Worm (Caenorhabditis elegans): ENCODE measurements around the gene npr-1.

Gene npr-1

ce11 chrX:4788958-4789357 lies 19.2 kb upstream of the npr-1 start (continued):
- TF ChIP-seq hmg-11 (tag; optimal IDR thresholded peaks at IDR 0.05) (peak; percentile 18), ceh-16 (tag; optimal IDR thresholded peaks at IDR 0.05) (no peak), jun-1 (tag; optimal IDR thresholded peaks at IDR 0.05) (no peak), egl-27 (tag; optimal IDR thresholded peaks at IDR 0.05) (no peak)

ce11 chrX:4787525-4787924 lies 17.7 kb upstream of the npr-1 start:
- TF ChIP-seq mdl-1 (tag; optimal IDR thresholded peaks at IDR 0.05) (no peak), lin-15B (tag; optimal IDR thresholded peaks at IDR 0.05) (no peak), ceh-9 (tag; optimal IDR thresholded peaks at IDR 0.05) (no peak), nhr-76 (tag; optimal IDR thresholded peaks at IDR 0.05) (no peak), nhr-77 (tag; optimal IDR thresholded peaks at IDR 0.05) (no peak), aly-2 (tag; optimal IDR thresholded peaks at IDR 0.05) (no peak)

- TF ChIP-seq ZK546.5 (tag; optimal IDR thresholded peaks at IDR 0.05) (no peak), nfya-1 (tag; optimal IDR thresholded peaks at IDR 0.05; ENCODE audit: insufficient read depth) (peak; percentile 0), lin-39 (tag; optimal IDR thresholded peaks at IDR 0.05) (peak; percentile 33), daf-12 (tag; optimal IDR thresholded peaks at IDR 0.05) (no peak), nhr-43 (tag; optimal IDR thresholded peaks at IDR 0.05; ENCODE audit: poor library complexity, severe bottlenecking) (no peak)
Measured at ce11 chrX:4784776-4785175, 15.0 kb upstream of the npr-1 start.

- TF ChIP-seq skn-1 (tag; optimal IDR thresholded peaks at IDR 0.05): no peak
- no peak for TF ChIP-seq nhr-67 (tag; optimal IDR thresholded peaks at IDR 0.05)
- TF ChIP-seq fkh-10 (GFP tag; optimal IDR thresholded peaks at IDR 0.05): no peak
- no peak for TF ChIP-seq elt-1 (tag; optimal IDR thresholded peaks at IDR 0.05)
- TF ChIP-seq tbx-2 (tag; optimal IDR thresholded peaks at IDR 0.05): no peak
- TF ChIP-seq nhr-11 (tag; optimal IDR thresholded peaks at IDR 0.05): no peak
- no peak for TF ChIP-seq ztf-4 (tag; optimal IDR thresholded peaks at IDR 0.05)
- TF ChIP-seq R02D3.7 (tag; optimal IDR thresholded peaks at IDR 0.05): no peak
- TF ChIP-seq elt-2 (tag; optimal IDR thresholded peaks at IDR 0.05): no peak
- TF ChIP-seq ama-1 (optimal IDR thresholded peaks at IDR 0.05): no peak
Measured at ce11 chrX:4783117-4783775, 13.5 kb upstream of the npr-1 start, which contains the start of gene F43C9.2. Gene F43C9.2, plus strand, starts transcription at chrX:4783613.

ce11 chrX:4782197-4782596 lies 12.4 kb upstream of the npr-1 start, which contains the start of gene hum-10:
Gene hum-10, minus strand, starts transcription at chrX:4782297.
- TF ChIP-seq nfya-1 (tag; optimal IDR thresholded peaks at IDR 0.05; ENCODE audit: insufficient read depth) (no peak), nhr-67 (tag; optimal IDR thresholded peaks at IDR 0.05) (no peak), nhr-11 (tag; optimal IDR thresholded peaks at IDR 0.05) (no peak), mdl-1 (tag; optimal IDR thresholded peaks at IDR 0.05) (no peak), fkh-10 (GFP tag; optimal IDR thresholded peaks at IDR 0.05) (no peak), nhr-23 (tag; optimal IDR thresholded peaks at IDR 0.05) (no peak), lsy-12 (tag; optimal IDR thresholded peaks at IDR 0.05) (no peak), pha-4 (tag; optimal IDR thresholded peaks at IDR 0.05) (no peak), nhr-76 (tag; optimal IDR thresholded peaks at IDR 0.05) (no peak), unc-39 (tag; optimal IDR thresholded peaks at IDR 0.05) (no peak), zag-1 (tag; optimal IDR thresholded peaks at IDR 0.05) (no peak), sea-2 (GFP tag; optimal IDR thresholded peaks at IDR 0.05) (no peak), pqm-1 (tag; optimal IDR thresholded peaks at IDR 0.05) (no peak), nhr-25 (tag; optimal IDR thresholded peaks at IDR 0.05) (no peak), nhr-43 (tag; optimal IDR thresholded peaks at IDR 0.05; ENCODE audit: poor library complexity, severe bottlenecking) (no peak), lin-39 (tag; optimal IDR thresholded peaks at IDR 0.05) (no peak)

- no peak for TF ChIP-seq nhr-76 (tag; optimal IDR thresholded peaks at IDR 0.05)
- no peak for TF ChIP-seq aly-2 (tag; optimal IDR thresholded peaks at IDR 0.05)
- TF ChIP-seq elt-2 (tag; optimal IDR thresholded peaks at IDR 0.05): no peak
- TF ChIP-seq nhr-77 (tag; optimal IDR thresholded peaks at IDR 0.05): no peak
- no peak for TF ChIP-seq ztf-4 (tag; optimal IDR thresholded peaks at IDR 0.05)
- no peak for TF ChIP-seq ama-1 (optimal IDR thresholded peaks at IDR 0.05)
- TF ChIP-seq elt-3 (tag; optimal IDR thresholded peaks at IDR 0.05): no peak
- TF ChIP-seq pqm-1 (tag; optimal IDR thresholded peaks at IDR 0.05): no peak
- TF ChIP-seq nhr-28 (tag; optimal IDR thresholded peaks at IDR 0.05): no peak
Measured at ce11 chrX:4761540-4761939, 8.2 kb downstream of the npr-1 start, which contains the start of gene mls-2. Gene mls-2, minus strand, starts transcription at chrX:4761640.

Data from whole organism, L3 larva.